Fruit fly (Drosophila melanogaster) whole organism, embryonic: ENCODE measurements around the gene djl.

ENCODE experiments used
- CG10267 ChIP-seq: fragments of 200-800 bp; sonication (Bioruptor generic); optimal IDR thresholded peaks from 2 replicates; lab custom pipeline; 2018; ENCODE audit warnings: missing biosample characterization, mild to moderate bottlenecking, missing genetic modification characterization, moderate library complexity
- CG12744 ChIP-seq: fragments of 200-800 bp; sonication (Bioruptor generic); optimal IDR thresholded peaks from 2 replicates; lab custom pipeline; 2016; ENCODE audit warnings: missing biosample characterization, missing genetic modification characterization
- CG12769 ChIP-seq: fragments of 200-800 bp; sonication (Bioruptor generic); optimal IDR thresholded peaks from 2 replicates; lab custom pipeline; 2019; ENCODE audit warnings: missing biosample characterization, mild to moderate bottlenecking, missing genetic modification characterization, moderate library complexity
- CG13424 ChIP-seq: fragments of 200-800 bp; sonication (Bioruptor generic); optimal IDR thresholded peaks from 2 replicates; lab custom pipeline; 2019; ENCODE audit warnings: missing biosample characterization, mild to moderate bottlenecking, missing genetic modification characterization, moderate library complexity
- CG13624 ChIP-seq: fragments of 200-800 bp; sonication (Bioruptor generic); optimal IDR thresholded peaks from 2 replicates; lab custom pipeline; 2016; ENCODE audit warnings: missing biosample characterization, missing genetic modification characterization
- CG13775 ChIP-seq: fragments of 200-800 bp; sonication (Bioruptor generic); optimal IDR thresholded peaks from 3 replicates; lab custom pipeline; 2017; ENCODE audit warnings: missing biosample characterization, mild to moderate bottlenecking, missing genetic modification characterization
- CG1529 ChIP-seq: fragments of 200-800 bp; sonication (Bioruptor generic); optimal IDR thresholded peaks from 3 replicates; lab custom pipeline; 2018; ENCODE audit warnings: missing biosample characterization, missing genetic modification characterization
- CG17385 ChIP-seq: fragments of 200-800 bp; sonication (Bioruptor generic); optimal IDR thresholded peaks from 3 replicates; lab custom pipeline; 2018; ENCODE audit warnings: missing biosample characterization, mild to moderate bottlenecking, missing genetic modification characterization
- CG1792 ChIP-seq: fragments of 200-800 bp; sonication (Bioruptor generic); optimal IDR thresholded peaks from 2 replicates; lab custom pipeline; 2016; ENCODE audit warnings: missing biosample characterization, missing genetic modification characterization
- CG2875 ChIP-seq: fragments of 200-800 bp; sonication (Bioruptor generic); optimal IDR thresholded peaks from 2 replicates; lab custom pipeline; 2017; ENCODE audit warnings: missing biosample characterization, mild to moderate bottlenecking, missing genetic modification characterization, missing genetic modification reagents
- CG2889 ChIP-seq: fragments of 200-800 bp; sonication (Bioruptor generic); IDR thresholded peaks from 3 replicates; pipeline ENCODE4 v1.3.6; 2022; ENCODE audit warnings: missing biosample characterization, missing genetic modification characterization
- CG32767 ChIP-seq: fragments of 200-800 bp; sonication (Bioruptor generic); IDR thresholded peaks from 2 replicates; pipeline ENCODE4 v1.3.6; 2022; ENCODE audit warnings: missing biosample characterization, missing genetic modification characterization
- CG34224 ChIP-seq: fragments of 200-800 bp; sonication (Bioruptor generic); IDR thresholded peaks from 3 replicates; pipeline ENCODE4 v1.3.6; 2022; ENCODE audit warnings: missing biosample characterization, missing genetic modification characterization; ENCODE audit not compliant: partially characterized antibody
- CG7372 ChIP-seq: fragments of 200-800 bp; sonication (Bioruptor generic); IDR thresholded peaks from 2 replicates; pipeline ENCODE4 v1.3.6; 2022; ENCODE audit warnings: missing biosample characterization, missing genetic modification characterization
- CG8765 ChIP-seq: fragments of 200-800 bp; sonication (Bioruptor generic); IDR thresholded peaks from 2 replicates; pipeline ENCODE4 v1.3.6; 2022; ENCODE audit warnings: missing biosample characterization, missing genetic modification characterization
- CG9932 ChIP-seq: fragments of 200-800 bp; sonication (Bioruptor generic); IDR thresholded peaks from 2 replicates; pipeline ENCODE4 v1.3.6; 2022; ENCODE audit warnings: missing biosample characterization, missing genetic modification characterization
- Dbx ChIP-seq: fragments of 200-800 bp; sonication (Bioruptor generic); IDR thresholded peaks from 3 replicates; pipeline ENCODE4 v1.3.6; 2022; ENCODE audit warnings: missing biosample characterization, missing genetic modification characterization
- Hand ChIP-seq: fragments of 200-800 bp; sonication (Bioruptor generic); optimal IDR thresholded peaks from 2 replicates; lab custom pipeline; 2017; ENCODE audit warnings: mild to moderate bottlenecking, missing biosample characterization, missing genetic modification reagents, missing genetic modification characterization
- MESR4 ChIP-seq: fragments of 200-800 bp; sonication (Bioruptor generic); optimal IDR thresholded peaks from 2 replicates; lab custom pipeline; 2018; ENCODE audit warnings: missing biosample characterization, mild to moderate bottlenecking, missing genetic modification characterization, moderate library complexity
- MTF-1 ChIP-seq: fragments of 200-800 bp; sonication (Bioruptor generic); optimal IDR thresholded peaks from 2 replicates; lab custom pipeline; 2018; ENCODE audit warnings: missing biosample characterization, mild to moderate bottlenecking, missing genetic modification characterization, borderline replicate concordance
- NFAT ChIP-seq: fragments of 200-800 bp; sonication (Bioruptor generic); IDR thresholded peaks from 2 replicates; pipeline ENCODE4 v1.3.6; 2022; ENCODE audit warnings: missing biosample characterization, missing genetic modification characterization
- Pdp1 ChIP-seq, 2 experiments: fragments of 200-800 bp; sonication (Bioruptor generic); optimal IDR thresholded peaks; 3 replicates each; lab custom pipeline; 2016; ENCODE audit warnings: missing biosample characterization in 2 of 2, missing genetic modification characterization in 2 of 2, mild to moderate bottlenecking in 1 of 2, moderate library complexity in 1 of 2
- Rfx ChIP-seq: fragments of 200-800 bp; sonication (Bioruptor generic); IDR thresholded peaks from 2 replicates; pipeline ENCODE4 v1.3.6; 2022; ENCODE audit warnings: missing biosample characterization, missing genetic modification characterization
- Usf ChIP-seq: fragments of 200-800 bp; sonication (Bioruptor generic); optimal IDR thresholded peaks from 2 replicates; lab custom pipeline; 2017; ENCODE audit warnings: missing genotype, missing biosample characterization, missing genetic modification characterization
- az2 ChIP-seq: fragments of 200-800 bp; sonication (Bioruptor generic); optimal IDR thresholded peaks from 3 replicates; lab custom pipeline; 2016; ENCODE audit warnings: missing biosample characterization, missing genetic modification characterization
- bbx ChIP-seq: fragments of 200-800 bp; sonication (Bioruptor generic); IDR thresholded peaks from 2 replicates; pipeline ENCODE4 v1.3.6; 2022; ENCODE audit warnings: missing biosample characterization, missing genetic modification characterization; ENCODE audit not compliant: partially characterized antibody
- chm ChIP-seq: fragments of 200-800 bp; sonication (Bioruptor generic); IDR thresholded peaks from 2 replicates; pipeline ENCODE4 v1.3.6; 2022; ENCODE audit warnings: missing biosample characterization, missing genetic modification characterization
- ci ChIP-seq: fragments of 200-800 bp; sonication (Bioruptor generic); IDR thresholded peaks from 3 replicates; pipeline ENCODE4 v1.3.6; 2022; ENCODE audit warnings: missing biosample characterization, missing genetic modification characterization
- dimm ChIP-seq: fragments of 200-800 bp; sonication (Bioruptor generic); IDR thresholded peaks from 2 replicates; pipeline ENCODE4 v1.3.6; 2022; ENCODE audit warnings: missing biosample characterization, missing genetic modification characterization
- dpn ChIP-seq, 2 experiments: fragments of 200-800 bp; sonication (Bioruptor generic); optimal IDR thresholded peaks; 3 replicates each; lab custom pipeline; 2016; ENCODE audit warnings: missing biosample characterization in 2 of 2, missing genetic modification characterization in 2 of 2
- exex ChIP-seq: fragments of 200-800 bp; sonication (Bioruptor generic); optimal IDR thresholded peaks from 4 replicates; lab custom pipeline; 2018; ENCODE audit warnings: missing biosample characterization, mild to moderate bottlenecking, missing genetic modification characterization, moderate library complexity
- fd96Cb ChIP-seq: fragments of 200-800 bp; sonication (Bioruptor generic); optimal IDR thresholded peaks from 2 replicates; lab custom pipeline; 2018; ENCODE audit warnings: missing biosample characterization, mild to moderate bottlenecking, missing genetic modification characterization, moderate library complexity
- hkb ChIP-seq, 2 experiments: fragments of 200-800 bp in 1 of 2; fragments of >200 bp in 1 of 2; sonication (Bioruptor generic) in 1 of 2; IDR thresholded peaks in 1 of 2; optimal IDR thresholded peaks in 1 of 2; 2 replicates each; pipeline versions ENCODE4 v1.3.6 to Lab custom; 2017 to 2022; ENCODE audit warnings: missing biosample characterization in 1 of 2, missing genetic modification characterization in 1 of 2
- jing ChIP-seq: fragments of 200-800 bp; sonication (Bioruptor generic); optimal IDR thresholded peaks from 2 replicates; lab custom pipeline; 2018; ENCODE audit warnings: missing biosample characterization, mild to moderate bottlenecking, missing genetic modification characterization
- kay ChIP-seq: fragments of 200-800 bp; sonication (Bioruptor generic); optimal IDR thresholded peaks from 2 replicates; lab custom pipeline; 2016; ENCODE audit warnings: missing biosample characterization, missing genetic modification characterization
- kni ChIP-seq: fragments of 200-800 bp; sonication (Bioruptor generic); optimal IDR thresholded peaks from 3 replicates; lab custom pipeline; 2017; ENCODE audit warnings: mild to moderate bottlenecking, missing biosample characterization, missing genetic modification reagents, missing genetic modification characterization
- maf-S ChIP-seq: fragments of 200-800 bp; sonication (Bioruptor generic); optimal IDR thresholded peaks from 2 replicates; lab custom pipeline; 2016; ENCODE audit warnings: missing biosample characterization, missing genetic modification characterization
- nom ChIP-seq: fragments of 200-800 bp; sonication (Bioruptor generic); optimal IDR thresholded peaks from 2 replicates; lab custom pipeline; 2017; ENCODE audit warnings: missing biosample characterization, missing genetic modification characterization, mild to moderate bottlenecking, moderate library complexity, missing genetic modification reagents
- onecut ChIP-seq: fragments of 200-800 bp; sonication (Bioruptor generic); IDR thresholded peaks from 2 replicates; pipeline ENCODE4 v1.3.6; 2022; ENCODE audit warnings: missing biosample characterization, missing genetic modification characterization
- pfk ChIP-seq: fragments of 200-800 bp; sonication (Bioruptor generic); optimal IDR thresholded peaks from 2 replicates; lab custom pipeline; 2018; ENCODE audit warnings: missing biosample characterization, mild to moderate bottlenecking, missing genetic modification characterization, moderate library complexity
- prd ChIP-seq, 3 experiments: fragments of >200 bp in 2 of 3; fragments of 200-800 bp in 1 of 3; sonication (Bioruptor generic) in 1 of 3; optimal IDR thresholded peaks in 2 of 3; IDR thresholded peaks in 1 of 3; 2 replicates in 2 of 3; 3 replicates in 1 of 3; pipeline versions ENCODE4 v1.3.6 to Lab custom; 2017 to 2022; ENCODE audit warnings: missing biosample characterization in 1 of 3, missing genetic modification characterization in 1 of 3
- pros ChIP-seq: fragments of 200-800 bp; sonication (Bioruptor generic); optimal IDR thresholded peaks from 3 replicates; lab custom pipeline; 2019; ENCODE audit warnings: missing biosample characterization, mild to moderate bottlenecking, missing genetic modification characterization, moderate library complexity
- sug ChIP-seq: fragments of 200-800 bp; optimal IDR thresholded peaks from 2 replicates; lab custom pipeline; 2019; ENCODE audit warnings: missing biosample characterization, mild to moderate bottlenecking, missing genetic modification characterization, moderate library complexity
- tx ChIP-seq: fragments of 200-800 bp; sonication (Bioruptor generic); optimal IDR thresholded peaks from 2 replicates; lab custom pipeline; 2016; ENCODE audit warnings: missing biosample characterization, missing genetic modification characterization
- unpg ChIP-seq: fragments of 200-800 bp; sonication (Bioruptor generic); optimal IDR thresholded peaks from 3 replicates; lab custom pipeline; 2018; ENCODE audit warnings: missing biosample characterization, mild to moderate bottlenecking, missing genetic modification characterization, moderate library complexity
- vvl ChIP-seq: fragments of 200-800 bp; sonication (Bioruptor generic); IDR thresholded peaks from 2 replicates; pipeline ENCODE4 v1.3.6; 2022; ENCODE audit warnings: missing biosample characterization, missing genetic modification characterization
- zf30C ChIP-seq: fragments of 200-800 bp; sonication (Bioruptor generic); optimal IDR thresholded peaks from 3 replicates; lab custom pipeline; 2018; ENCODE audit warnings: missing biosample characterization, mild to moderate bottlenecking, missing genetic modification characterization

Gene djl

DNA sequence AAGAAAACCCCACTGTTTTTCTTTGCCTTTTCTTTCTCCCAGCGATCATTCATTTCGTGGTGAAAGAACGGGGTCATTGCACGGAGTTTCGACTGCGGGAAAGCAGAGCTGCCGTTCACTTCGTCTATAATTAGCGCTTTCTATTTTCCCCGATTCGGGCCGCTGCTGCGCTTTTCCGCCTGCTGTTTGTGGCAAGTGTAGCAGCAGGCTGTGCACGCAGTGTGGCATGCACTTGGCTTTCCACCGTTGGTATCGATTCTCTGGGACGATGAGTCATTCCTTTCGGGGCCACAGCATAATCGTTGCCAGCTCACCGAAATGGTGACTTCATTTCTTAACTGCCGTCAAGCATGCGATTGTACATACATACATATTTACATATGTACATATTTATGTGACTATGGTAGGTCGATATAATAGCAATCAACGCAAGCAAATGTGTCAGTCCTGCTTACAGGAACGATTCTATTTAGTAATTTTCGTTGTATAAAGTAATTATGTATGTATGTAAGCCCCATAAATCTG, 28.3 kb downstream of the djl start (continued):
- TF ChIP-seq vvl (GFP tag; lab: Robert Waterston, UW) (no peak), zf30C (GFP tag; lab: Kevin White, UChicago) (peak; percentile 6), ci (GFP tag; lab: Robert Waterston, UW) (peak; percentile 35; the same call in 1 of the 3 replicates), chm (GFP tag; lab: Robert Waterston, UW) (0 out of 2 replicates have a peak, but pooled peaks have one; percentile 47), pfk (GFP tag; lab: Kevin White, UChicago) (no peak), CG1529 (GFP tag; lab: Kevin White, UChicago) (no peak), CG13624 (GFP tag; lab: Kevin White, UChicago) (no peak), Hand (GFP tag; lab: Kevin White, UChicago) (peak; percentile 14), exex (tag; lab: Kevin White, UChicago) (peak; percentile 54), prd (optimal IDR thresholded peaks at IDR 0.05; lab: Kevin White, UChicago) (no peak), prd (GFP tag; IDR thresholded peaks at IDR 0.05; lab: Robert Waterston, UW) (no peak), CG12744 (GFP tag; lab: Kevin White, UChicago) (no peak), CG34224 (GFP tag; lab: Robert Waterston, UW) (0 out of 3 replicates have a peak, but pooled peaks have one; percentile 4), CG2875 (no peak), hkb (optimal IDR thresholded peaks at IDR 0.05; lab: Kevin White, UChicago) (no peak), hkb (GFP tag; IDR thresholded peaks at IDR 0.05; lab: Robert Waterston, UW) (0 out of 2 replicates have a peak, but pooled peaks have one; percentile 32), CG9932 (GFP tag; lab: Robert Waterston, UW) (peak; percentile 34; the same call in 1 of the 2 replicates), kni (GFP tag; lab: Kevin White, UChicago) (no peak), pros (GFP tag; lab: Kevin White, UChicago) (peak; percentile 79), CG12769 (tag; lab: Kevin White, UChicago) (no peak), bbx (GFP tag; lab: Robert Waterston, UW) (peak; percentile 62), CG13424 (tag; lab: Kevin White, UChicago) (no peak), Rfx (0 out of 2 replicates have a peak, but pooled peaks have one; percentile 8), jing (GFP tag; lab: Kevin White, UChicago) (no peak), CG7372 (no peak), CG1792 (GFP tag; lab: Kevin White, UChicago) (no peak), NFAT (GFP tag; lab: Robert Waterston, UW) (0 out of 2 replicates have a peak, but pooled peaks have one; percentile 21), CG2889 (no peak), Dbx (GFP tag; lab: Robert Waterston, UW) (0 out of 3 replicates have a peak, but pooled peaks have one; percentile 23), onecut (peak; percentile 70), maf-S (no peak), nom (GFP tag; lab: Kevin White, UChicago) (peak; percentile 26), CG8765 (GFP tag; lab: Robert Waterston, UW) (no peak), kay (peak; percentile 84), MESR4 (GFP tag; lab: Kevin White, UChicago) (no peak), Pdp1 (GFP tag; optimal IDR thresholded peaks at IDR 0.05; lab: Kevin White, UChicago) (peak in 1 of 2 experiments; percentile 22), CG13775 (no peak)

- peak; percentile 80; the same call in 1 of the 2 replicates for TF ChIP-seq CG32767
- TF ChIP-seq dimm (GFP tag; lab: Robert Waterston, UW), result no peak
- TF ChIP-seq tx (GFP tag; lab: Kevin White, UChicago), result peak; percentile 31
- TF ChIP-seq CG10267, result no peak
- no peak for TF ChIP-seq CG17385
- no peak for TF ChIP-seq CG13624 (GFP tag; lab: Kevin White, UChicago)
- TF ChIP-seq MTF-1 (GFP tag; lab: Kevin White, UChicago), result no peak
- TF ChIP-seq jing (GFP tag; lab: Kevin White, UChicago), result no peak
- TF ChIP-seq az2 (GFP tag; lab: Kevin White, UChicago), result no peak
- TF ChIP-seq fd96Cb (tag; lab: Kevin White, UChicago), result no peak
- no peak for TF ChIP-seq Usf (GFP tag; lab: Kevin White, UChicago)
- no peak for TF ChIP-seq CG2889
- TF ChIP-seq sug (tag; lab: Kevin White, UChicago), result no peak
- no peak for TF ChIP-seq dpn (GFP tag; optimal IDR thresholded peaks at IDR 0.05; lab: Kevin White, UChicago)
- TF ChIP-seq unpg (GFP tag; lab: Kevin White, UChicago), result no peak
Measured at dm6 chr3R:7089522-7090336, 29.2 kb downstream of the djl start.
